Fruit fly (Drosophila melanogaster) whole organism, embryonic: ENCODE data around the gene eEF1alpha2.

Experiments
- Bteb2 ChIP-seq: fragments of 200-800 bp; sonication (Bioruptor generic); optimal IDR thresholded peaks from 2 replicates; lab custom pipeline; 2016; ENCODE audit warnings: missing biosample characterization, missing genetic modification characterization
- CG12299 ChIP-seq: fragments of 200-800 bp; sonication (Bioruptor generic); optimal IDR thresholded peaks from 2 replicates; lab custom pipeline; 2018; ENCODE audit warnings: missing biosample characterization, mild to moderate bottlenecking, missing genetic modification characterization
- CG12391 ChIP-seq: fragments of 200-800 bp; sonication (Bioruptor generic); optimal IDR thresholded peaks from 3 replicates; lab custom pipeline; 2018; ENCODE audit warnings: missing biosample characterization, mild to moderate bottlenecking, missing genetic modification characterization, moderate library complexity
- CG12744 ChIP-seq: fragments of 200-800 bp; sonication (Bioruptor generic); optimal IDR thresholded peaks from 2 replicates; lab custom pipeline; 2016; ENCODE audit warnings: missing biosample characterization, missing genetic modification characterization
- CG12942 ChIP-seq: fragments of 200-800 bp; sonication (Bioruptor generic); optimal IDR thresholded peaks from 3 replicates; lab custom pipeline; 2016; ENCODE audit warnings: missing biosample characterization, missing genetic modification characterization
- CG14860 ChIP-seq: fragments of 200-800 bp; sonication (Bioruptor generic); IDR thresholded peaks from 3 replicates; pipeline ENCODE4 v1.3.6; 2022; ENCODE audit warnings: missing biosample characterization, missing genetic modification characterization; ENCODE audit not compliant: partially characterized antibody
- CG14965 ChIP-seq: fragments of 200-800 bp; sonication (Bioruptor generic); optimal IDR thresholded peaks from 2 replicates; lab custom pipeline; 2016; ENCODE audit warnings: missing biosample characterization, missing genetic modification characterization, borderline replicate concordance
- CG1603 ChIP-seq: fragments of 200-800 bp; sonication (Bioruptor generic); optimal IDR thresholded peaks from 2 replicates; lab custom pipeline; 2019; ENCODE audit warnings: missing biosample characterization, mild to moderate bottlenecking, missing genetic modification characterization, moderate library complexity
- CG18011 ChIP-seq: fragments of 200-800 bp; sonication (Bioruptor generic); optimal IDR thresholded peaks from 2 replicates; lab custom pipeline; 2017; ENCODE audit warnings: missing biosample characterization, missing genetic modification characterization, mild to moderate bottlenecking, moderate library complexity, missing genotype
- CG18619 ChIP-seq: fragments of 200-800 bp; sonication (Bioruptor generic); optimal IDR thresholded peaks from 3 replicates; lab custom pipeline; 2017; ENCODE audit warnings: missing biosample characterization, mild to moderate bottlenecking, missing genetic modification characterization
- CG18764 ChIP-seq: fragments of 200-800 bp; sonication (Bioruptor generic); optimal IDR thresholded peaks from 3 replicates; lab custom pipeline; 2016; ENCODE audit warnings: missing biosample characterization, missing genetic modification characterization
- CG2712 ChIP-seq: fragments of 200-800 bp; optimal IDR thresholded peaks from 3 replicates; lab custom pipeline; 2019; ENCODE audit warnings: missing biosample characterization, mild to moderate bottlenecking, missing genetic modification characterization, moderate library complexity
- CG31441 ChIP-seq: fragments of 200-800 bp; sonication (Bioruptor generic); IDR thresholded peaks from 2 replicates; pipeline ENCODE4 v1.3.6; 2022; ENCODE audit warnings: missing biosample characterization, missing genetic modification characterization
- CG34376 ChIP-seq: fragments of 200-800 bp; sonication (Bioruptor generic); optimal IDR thresholded peaks from 2 replicates; lab custom pipeline; 2018; ENCODE audit warnings: missing biosample characterization, mild to moderate bottlenecking, missing genetic modification characterization
- CG3838 ChIP-seq: fragments of 200-800 bp; sonication (Bioruptor generic); optimal IDR thresholded peaks from 3 replicates; lab custom pipeline; 2016; ENCODE audit warnings: missing biosample characterization, missing genetic modification characterization
- CG4404 ChIP-seq: fragments of 200-800 bp; sonication (Bioruptor generic); IDR thresholded peaks from 2 replicates; pipeline ENCODE4 v1.3.6; 2022; ENCODE audit warnings: missing biosample characterization, missing genetic modification characterization
- CG6683 ChIP-seq: fragments of 200-800 bp; sonication (Bioruptor generic); optimal IDR thresholded peaks from 2 replicates; lab custom pipeline; 2017; ENCODE audit warnings: missing biosample characterization, mild to moderate bottlenecking, missing genetic modification characterization, missing genetic modification reagents
- CG8478 ChIP-seq: fragments of >200 bp; optimal IDR thresholded peaks from 2 replicates; lab custom pipeline; 2018
- CG9215 ChIP-seq: fragments of 200-800 bp; sonication (Bioruptor generic); IDR thresholded peaks from 2 replicates; pipeline ENCODE4 v1.3.6; 2022; ENCODE audit warnings: missing biosample characterization, missing genetic modification characterization
- CG9727 ChIP-seq: fragments of 200-800 bp; sonication (Bioruptor generic); optimal IDR thresholded peaks from 3 replicates; lab custom pipeline; 2017; ENCODE audit warnings: missing biosample characterization, mild to moderate bottlenecking, missing genetic modification characterization
- D ChIP-seq, 2 experiments: fragments of 200-800 bp in 1 of 2; fragments of >200 bp in 1 of 2; sonication (Bioruptor generic) in 1 of 2; optimal IDR thresholded peaks; 2 replicates in 1 of 2; 3 replicates in 1 of 2; lab custom pipeline; 2017; ENCODE audit warnings: mild to moderate bottlenecking in 1 of 2, missing biosample characterization in 1 of 2, missing genetic modification characterization in 1 of 2, missing genetic modification reagents in 1 of 2
- Dip3 ChIP-seq: fragments of 200-800 bp; sonication (Bioruptor generic); optimal IDR thresholded peaks from 3 replicates; lab custom pipeline; 2016; ENCODE audit warnings: missing biosample characterization, missing genetic modification characterization
- Fer1 ChIP-seq: fragments of 200-800 bp; sonication (Bioruptor generic); optimal IDR thresholded peaks from 2 replicates; lab custom pipeline; 2017; ENCODE audit warnings: missing biosample characterization, mild to moderate bottlenecking, missing genetic modification characterization
- NFAT ChIP-seq: fragments of 200-800 bp; sonication (Bioruptor generic); IDR thresholded peaks from 2 replicates; pipeline ENCODE4 v1.3.6; 2022; ENCODE audit warnings: missing biosample characterization, missing genetic modification characterization
- Usf ChIP-seq: fragments of 200-800 bp; sonication (Bioruptor generic); optimal IDR thresholded peaks from 2 replicates; lab custom pipeline; 2017; ENCODE audit warnings: missing genotype, missing biosample characterization, missing genetic modification characterization
- bbx ChIP-seq: fragments of 200-800 bp; sonication (Bioruptor generic); IDR thresholded peaks from 2 replicates; pipeline ENCODE4 v1.3.6; 2022; ENCODE audit warnings: missing biosample characterization, missing genetic modification characterization; ENCODE audit not compliant: partially characterized antibody
- cad ChIP-seq: fragments of >200 bp; optimal IDR thresholded peaks from 2 replicates; lab custom pipeline; 2017; ENCODE audit warnings: missing biosample characterization, missing genetic modification characterization
- da ChIP-seq: fragments of 200-800 bp; sonication (Bioruptor generic); optimal IDR thresholded peaks from 2 replicates; lab custom pipeline; 2016; ENCODE audit warnings: missing biosample characterization, missing genetic modification characterization
- disco-r ChIP-seq: fragments of 200-800 bp; sonication (Bioruptor generic); optimal IDR thresholded peaks from 2 replicates; lab custom pipeline; 2016; ENCODE audit warnings: missing biosample characterization, missing genetic modification characterization
- emc ChIP-seq: fragments of 200-800 bp; sonication (Bioruptor generic); optimal IDR thresholded peaks from 2 replicates; lab custom pipeline; 2016; ENCODE audit warnings: missing biosample characterization, missing genetic modification characterization
- h ChIP-seq: fragments of >200 bp; optimal IDR thresholded peaks from 2 replicates; lab custom pipeline; 2017
- inv ChIP-seq: fragments of 200-800 bp; sonication (Bioruptor generic); IDR thresholded peaks from 2 replicates; pipeline ENCODE4 v1.3.6; 2022; ENCODE audit warnings: missing biosample characterization, missing genetic modification characterization; ENCODE audit not compliant: partially characterized antibody
- kni ChIP-seq: fragments of 200-800 bp; sonication (Bioruptor generic); optimal IDR thresholded peaks from 3 replicates; lab custom pipeline; 2017; ENCODE audit warnings: mild to moderate bottlenecking, missing biosample characterization, missing genetic modification reagents, missing genetic modification characterization
- knrl ChIP-seq: fragments of 200-800 bp; sonication (Bioruptor generic); IDR thresholded peaks from 3 replicates; pipeline ENCODE4 v1.3.6; 2022; ENCODE audit warnings: missing biosample characterization, missing genetic modification characterization; ENCODE audit not compliant: partially characterized antibody
- nau ChIP-seq: fragments of 200-800 bp; sonication (Bioruptor generic); optimal IDR thresholded peaks from 3 replicates; lab custom pipeline; 2017; ENCODE audit warnings: missing biosample characterization, mild to moderate bottlenecking, missing genetic modification characterization, missing genetic modification reagents
- nom ChIP-seq: fragments of 200-800 bp; sonication (Bioruptor generic); optimal IDR thresholded peaks from 2 replicates; lab custom pipeline; 2017; ENCODE audit warnings: missing biosample characterization, missing genetic modification characterization, mild to moderate bottlenecking, moderate library complexity, missing genetic modification reagents
- otp ChIP-seq: fragments of 200-800 bp; sonication (Bioruptor generic); IDR thresholded peaks from 3 replicates; pipeline ENCODE4, ENCODE4 v1.3.6; 2022; ENCODE audit warnings: missing biosample characterization, missing genetic modification characterization
- pb ChIP-seq: fragments of 200-800 bp; sonication (Bioruptor generic); optimal IDR thresholded peaks from 3 replicates; lab custom pipeline; 2016; ENCODE audit warnings: missing biosample characterization, missing genetic modification characterization
- pnt ChIP-seq: fragments of 200-800 bp; sonication (Bioruptor generic); optimal IDR thresholded peaks from 3 replicates; lab custom pipeline; 2016; ENCODE audit warnings: missing biosample characterization, missing genetic modification characterization
- sd ChIP-seq: fragments of 200-800 bp; sonication (Bioruptor generic); optimal IDR thresholded peaks from 3 replicates; lab custom pipeline; 2018; ENCODE audit warnings: missing biosample characterization, mild to moderate bottlenecking, missing genetic modification characterization, moderate library complexity
- slbo ChIP-seq: fragments of 200-800 bp; sonication (Bioruptor generic); IDR thresholded peaks from 2 replicates; pipeline ENCODE4 v1.3.6; 2022; ENCODE audit warnings: missing biosample characterization, missing genetic modification characterization
- sr ChIP-seq: fragments of 200-800 bp; sonication (Bioruptor generic); IDR thresholded peaks from 3 replicates; pipeline ENCODE4 v1.3.6; 2022; ENCODE audit warnings: missing biosample characterization, missing genetic modification characterization
- ssp ChIP-seq: fragments of 200-800 bp; sonication (Bioruptor generic); IDR thresholded peaks from 2 replicates; pipeline ENCODE4 v1.3.6; 2022; ENCODE audit warnings: missing biosample characterization, missing genetic modification characterization
- tna ChIP-seq: fragments of 200-800 bp; sonication (Bioruptor generic); IDR thresholded peaks from 2 replicates; pipeline ENCODE4 v1.3.6; 2022; ENCODE audit warnings: missing biosample characterization, missing genetic modification characterization; ENCODE audit not compliant: partially characterized antibody
- twi ChIP-seq: fragments of 200-800 bp; optimal IDR thresholded peaks from 2 replicates; lab custom pipeline; 2019; ENCODE audit warnings: missing biosample characterization, mild to moderate bottlenecking, missing genetic modification characterization, moderate library complexity
- vvl ChIP-seq: fragments of 200-800 bp; sonication (Bioruptor generic); IDR thresholded peaks from 2 replicates; pipeline ENCODE4 v1.3.6; 2022; ENCODE audit warnings: missing biosample characterization, missing genetic modification characterization
- zen2 ChIP-seq: fragments of 200-800 bp; sonication (Bioruptor generic); IDR thresholded peaks from 3 replicates; pipeline ENCODE4 v1.3.6; 2022; ENCODE audit warnings: missing biosample characterization, missing genetic modification characterization; ENCODE audit not compliant: partially characterized antibody
- zfh1 ChIP-seq: fragments of 200-800 bp; sonication (Bioruptor generic); IDR thresholded peaks from 3 replicates; pipeline ENCODE4 v1.3.6; 2022; ENCODE audit warnings: missing biosample characterization, missing genetic modification characterization

Gene eEF1alpha2

DNA sequence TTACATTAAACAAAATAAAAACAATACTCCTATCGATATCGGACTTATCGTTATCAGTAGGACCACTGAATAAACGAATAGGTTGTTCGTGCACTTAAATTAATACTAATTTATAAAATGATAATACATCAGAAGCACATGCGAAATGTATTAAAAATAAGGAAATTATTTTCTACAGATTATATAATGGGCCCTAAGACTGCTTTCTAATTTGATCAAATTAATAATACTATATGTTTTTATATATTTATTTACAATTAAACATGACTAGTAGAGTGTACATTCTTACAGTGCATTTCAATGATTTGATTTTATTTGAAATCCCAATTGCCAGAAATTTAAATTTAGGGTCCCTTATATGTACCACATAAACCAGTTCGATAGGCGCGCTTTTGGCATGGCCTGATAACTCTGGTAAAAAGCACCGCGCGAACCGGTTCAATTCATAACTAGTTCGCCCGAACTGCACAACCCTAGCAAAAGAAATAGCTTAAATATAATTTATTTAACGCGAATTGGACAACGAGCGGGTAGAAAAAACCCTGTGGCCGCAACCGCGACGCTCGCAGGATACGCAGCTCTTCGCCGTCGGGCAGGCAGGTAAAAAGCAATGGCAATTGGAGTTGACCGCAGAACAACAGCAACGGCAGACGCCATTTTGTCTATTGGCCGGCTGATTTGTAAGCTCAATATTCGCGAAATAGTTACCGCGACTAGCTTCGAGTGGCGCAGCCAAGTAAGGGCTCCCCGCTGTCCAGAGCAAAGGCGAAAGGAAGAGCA is 38.5 kb downstream of the eEF1alpha2 start, which contains the start of the genes CG2126 and faf (continued):
- TF ChIP-seq CG9727 (GFP tag; lab: Kevin White, UChicago), result peak; percentile 80
- peak; percentile 22 for TF ChIP-seq CG34376 (GFP tag; lab: Kevin White, UChicago)
- peak; percentile 26; the same call in 1 of the 2 replicates for TF ChIP-seq bbx (GFP tag; lab: Robert Waterston, UW)
- peak; percentile 41 for TF ChIP-seq Bteb2
- TF ChIP-seq nom, result peak; percentile 13
- TF ChIP-seq nau, result no peak
- TF ChIP-seq tna, result no peak; the same call in 1 of the 2 replicates
- no peak for TF ChIP-seq cad (GFP tag; lab: Kevin White, UChicago)
- no peak for TF ChIP-seq CG14965 (GFP tag; lab: Kevin White, UChicago)
- TF ChIP-seq twi (tag; lab: Kevin White, UChicago), result peak; percentile 58
- TF ChIP-seq CG6683, result peak; percentile 56
- TF ChIP-seq disco-r, result no peak
- TF ChIP-seq CG9215 (GFP tag; lab: Robert Waterston, UW), result peak; percentile 63
- TF ChIP-seq CG4404 (GFP tag; lab: Robert Waterston, UW), result peak; percentile 42
- TF ChIP-seq CG18011 (GFP tag; lab: Kevin White, UChicago), result peak; percentile 57
- peak; percentile 85 for TF ChIP-seq NFAT (GFP tag; lab: Robert Waterston, UW)
- TF ChIP-seq pnt (GFP tag; lab: Kevin White, UChicago), result peak; percentile 32
- TF ChIP-seq sd (tag; lab: Kevin White, UChicago), result no peak
- no peak for TF ChIP-seq CG8478 (lab: Kevin White, UChicago)
- peak; percentile 56 for TF ChIP-seq kni (GFP tag; lab: Kevin White, UChicago)
- TF ChIP-seq ssp, result peak; percentile 61
- peak; percentile 70 for TF ChIP-seq CG12299
- peak; percentile 72; the same call in 2 of the 3 replicates for TF ChIP-seq zfh1 (GFP tag; lab: Robert Waterston, UW)
- no peak for TF ChIP-seq da (GFP tag; lab: Kevin White, UChicago)
- TF ChIP-seq CG12942 (GFP tag; lab: Kevin White, UChicago), result peak; percentile 83
- TF ChIP-seq emc (GFP tag; lab: Kevin White, UChicago), result peak; percentile 26
- 0 out of 3 replicates have a peak, but pooled peaks have one; percentile 44 for TF ChIP-seq otp (GFP tag; lab: Robert Waterston, UW)
- peak; percentile 59 for TF ChIP-seq CG18619 (GFP tag; lab: Kevin White, UChicago)
- no peak for TF ChIP-seq CG1603
- TF ChIP-seq vvl (GFP tag; lab: Robert Waterston, UW), result peak; percentile 85
- 0 out of 3 replicates have a peak, but pooled peaks have one; percentile 29 for TF ChIP-seq sr (GFP tag; lab: Robert Waterston, UW)
- peak; percentile 61 for TF ChIP-seq Dip3 (GFP tag; lab: Kevin White, UChicago)
- no peak for TF ChIP-seq CG3838 (GFP tag; lab: Kevin White, UChicago)
- peak; percentile 43; the same call in 2 of the 3 replicates for TF ChIP-seq knrl (GFP tag; lab: Robert Waterston, UW)
- peak; percentile 86 for TF ChIP-seq slbo (GFP tag; lab: Robert Waterston, UW)
- TF ChIP-seq CG14860 (GFP tag; lab: Robert Waterston, UW), result peak; percentile 33; the same call in 2 of the 3 replicates
- no peak for TF ChIP-seq h
- peak; percentile 75 for TF ChIP-seq Fer1 (GFP tag; lab: Kevin White, UChicago)
- TF ChIP-seq CG2712 (tag; lab: Kevin White, UChicago), result peak; percentile 87
- peak; percentile 2 for TF ChIP-seq CG12744 (GFP tag; lab: Kevin White, UChicago)
- TF ChIP-seq inv, result peak; percentile 31; the same call in 1 of the 2 replicates
- peak; percentile 73 for TF ChIP-seq CG18764 (GFP tag; lab: Kevin White, UChicago)
- TF ChIP-seq D (optimal IDR thresholded peaks at IDR 0.05; lab: Kevin White, UChicago), result no peak
- peak; percentile 48 for TF ChIP-seq D (GFP tag; optimal IDR thresholded peaks at IDR 0.05; lab: Kevin White, UChicago)
- TF ChIP-seq Usf (GFP tag; lab: Kevin White, UChicago), result peak; percentile 48
- TF ChIP-seq zen2, result no peak
- peak; percentile 86 for TF ChIP-seq CG31441 (GFP tag; lab: Robert Waterston, UW)
- no peak for TF ChIP-seq pb (GFP tag; lab: Kevin White, UChicago)
- TF ChIP-seq CG12391 (tag; lab: Kevin White, UChicago), result peak; percentile 92
